Fruit fly (Drosophila melanogaster) whole organism, wandering third instar larva: ENCODE data around the gene CG12081.
A peak's percentile ranks its signal among the peaks of the same experiment; 100 is the strongest.

Experiments
- Abd-B ChIP-seq: fragments of >200 bp; optimal IDR thresholded peaks from 2 replicates; lab custom pipeline; 2017; ENCODE audit warnings: missing biosample characterization, missing genetic modification characterization
- CG32264 ChIP-seq: fragments of 200-800 bp; sonication (Bioruptor generic); optimal IDR thresholded peaks from 2 replicates; lab custom pipeline; 2016; ENCODE audit warnings: missing biosample characterization, missing genetic modification characterization
- CG9705 ChIP-seq: fragments of 200-800 bp; sonication (Bioruptor generic); optimal IDR thresholded peaks from 2 replicates; lab custom pipeline; 2018; ENCODE audit warnings: missing biosample characterization, mild to moderate bottlenecking, missing genetic modification characterization
- CrebA ChIP-seq: fragments of 200-800 bp; sonication (Bioruptor generic); optimal IDR thresholded peaks from 2 replicates; lab custom pipeline; 2016; ENCODE audit warnings: missing biosample characterization, mild to moderate bottlenecking, missing genetic modification characterization, borderline replicate concordance
- Dfd ChIP-seq: fragments of >200 bp; optimal IDR thresholded peaks from 2 replicates; lab custom pipeline; 2017; ENCODE audit warnings: missing biosample characterization, missing genetic modification characterization
- Dif ChIP-seq: fragments of 200-275, 200-300 bp; sonication (Bioruptor generic); optimal IDR thresholded peaks from 2 replicates; lab custom pipeline; 2018; ENCODE audit warnings: missing biosample characterization, missing genetic modification characterization; ENCODE audit not compliant: partially characterized antibody
- GATAd ChIP-seq: sonication (Bioruptor generic); optimal IDR thresholded peaks from 2 replicates; lab custom pipeline; 2016; ENCODE audit warnings: missing biosample characterization, missing genetic modification characterization
- HLH106 ChIP-seq: fragments of 200-800 bp; optimal IDR thresholded peaks from 3 replicates; lab custom pipeline; 2019; ENCODE audit warnings: missing biosample characterization, mild to moderate bottlenecking, missing genetic modification characterization, moderate library complexity
- Hnf4 ChIP-seq: fragments of 200-800 bp; sonication (Bioruptor generic); optimal IDR thresholded peaks from 2 replicates; lab custom pipeline; 2016; ENCODE audit warnings: missing biosample characterization, mild to moderate bottlenecking, missing genetic modification characterization
- Hr78 ChIP-seq: fragments of >200 bp; optimal IDR thresholded peaks from 2 replicates; lab custom pipeline; 2017; ENCODE audit warnings: missing biosample characterization, missing genetic modification characterization
- Hr83 ChIP-seq: fragments of 200-300 bp; sonication (Bioruptor generic); optimal IDR thresholded peaks from 2 replicates; lab custom pipeline; 2016; ENCODE audit warnings: missing biosample characterization, mild to moderate bottlenecking, missing genetic modification characterization, moderate library complexity; ENCODE audit not compliant: poor library complexity, severe bottlenecking
- Jra ChIP-seq: sonication (Bioruptor generic); optimal IDR thresholded peaks from 2 replicates; lab custom pipeline; 2016; ENCODE audit warnings: missing biosample characterization, missing genetic modification characterization
- Mio ChIP-seq: sonication (Bioruptor generic); optimal IDR thresholded peaks from 2 replicates; lab custom pipeline; 2016; ENCODE audit warnings: missing biosample characterization, missing genetic modification characterization
- Myc ChIP-seq: fragments of >200 bp; optimal IDR thresholded peaks from 2 replicates; lab custom pipeline; 2017
- N ChIP-seq: fragments of >200 bp; optimal IDR thresholded peaks from 2 replicates; lab custom pipeline; 2018; ENCODE audit warnings: missing biosample characterization, missing external identifiers, missing genetic modification characterization
- OdsH ChIP-seq: fragments of 200-800 bp; sonication (Bioruptor generic); optimal IDR thresholded peaks from 2 replicates; lab custom pipeline; 2016; ENCODE audit warnings: missing biosample characterization, mild to moderate bottlenecking, missing genetic modification characterization
- Rel ChIP-seq, 2 experiments: fragments of 200-800 bp; sonication (Bioruptor generic) in 1 of 2; optimal IDR thresholded peaks; 2 replicates in 1 of 2; 3 replicates in 1 of 2; lab custom pipeline; 2016 to 2019; ENCODE audit warnings: mild to moderate bottlenecking in 2 of 2, missing biosample characterization in 2 of 2, missing genetic modification characterization in 2 of 2, moderate library complexity in 1 of 2
- Sp1 ChIP-seq: fragments of 200-800 bp; sonication (Bioruptor generic); optimal IDR thresholded peaks from 3 replicates; lab custom pipeline; 2019; ENCODE audit warnings: missing biosample characterization, mild to moderate bottlenecking, missing genetic modification characterization, moderate library complexity
- Vsx2 ChIP-seq: fragments of 200-300, 225-300 bp; sonication (Bioruptor generic); optimal IDR thresholded peaks from 2 replicates; lab custom pipeline; 2018; ENCODE audit warnings: missing biosample characterization, missing genetic modification characterization; ENCODE audit not compliant: partially characterized antibody
- br ChIP-seq: fragments of 200-800 bp; sonication (Bioruptor generic); optimal IDR thresholded peaks from 2 replicates; lab custom pipeline; 2016; ENCODE audit warnings: missing biosample characterization, missing genetic modification characterization
- dl ChIP-seq, 2 experiments: fragments of 175-275, 200-275 bp in 1 of 2; fragments of 200-275 bp in 1 of 2; sonication (Bioruptor generic); optimal IDR thresholded peaks; lab custom pipeline; 2018; ENCODE audit warnings: mild to moderate bottlenecking in 2 of 2, missing biosample characterization in 2 of 2, missing genetic modification characterization in 2 of 2, moderate library complexity in 2 of 2; ENCODE audit not compliant: partially characterized antibody in 2 of 2, insufficient read depth in 1 of 2
- dmrt93B ChIP-seq: fragments of 200-800 bp; sonication (Bioruptor generic); optimal IDR thresholded peaks from 2 replicates; lab custom pipeline; 2018; ENCODE audit warnings: missing biosample characterization, mild to moderate bottlenecking, missing genetic modification characterization
- dsf ChIP-seq: sonication (Bioruptor generic); optimal IDR thresholded peaks from 2 replicates; lab custom pipeline; 2016; ENCODE audit warnings: missing biosample characterization, missing genetic modification characterization, borderline replicate concordance
- ey ChIP-seq: fragments of 200-800 bp; sonication (Bioruptor generic); optimal IDR thresholded peaks from 2 replicates; lab custom pipeline; 2016; ENCODE audit warnings: missing biosample characterization, missing genetic modification characterization
- foxo ChIP-seq, 2 experiments: fragments of 200-800 bp; sonication (Bioruptor generic); optimal IDR thresholded peaks; 2 replicates in 1 of 2; 3 replicates in 1 of 2; lab custom pipeline; 2016 to 2017; ENCODE audit warnings: missing biosample characterization in 2 of 2, missing genetic modification characterization in 2 of 2
- fru ChIP-seq: fragments of 200-800 bp; sonication (Bioruptor generic); optimal IDR thresholded peaks from 3 replicates; lab custom pipeline; 2016; ENCODE audit warnings: missing biosample characterization, mild to moderate bottlenecking, missing genetic modification characterization
- h ChIP-seq: fragments of 200-800 bp; sonication (Bioruptor generic); optimal IDR thresholded peaks from 3 replicates; lab custom pipeline; 2016; ENCODE audit warnings: missing biosample characterization, mild to moderate bottlenecking, missing genetic modification characterization
- jim ChIP-seq: fragments of 175-275, 200-325 bp; sonication (Bioruptor generic); optimal IDR thresholded peaks from 2 replicates; lab custom pipeline; 2016; ENCODE audit warnings: missing biosample characterization, mild to moderate bottlenecking, missing genetic modification characterization
- lola ChIP-seq: fragments of >200 bp; optimal IDR thresholded peaks from 2 replicates; lab custom pipeline; 2017; ENCODE audit warnings: missing biosample characterization, missing genetic modification characterization
- pan ChIP-seq: fragments of >200 bp; optimal IDR thresholded peaks from 2 replicates; lab custom pipeline; 2017
- psq ChIP-seq: fragments of 200-800 bp; sonication (Bioruptor generic); optimal IDR thresholded peaks from 3 replicates; lab custom pipeline; 2017; ENCODE audit warnings: missing biosample characterization, mild to moderate bottlenecking, missing genetic modification characterization, moderate library complexity
- rgr ChIP-seq: fragments of 200-800 bp; sonication (Bioruptor generic); optimal IDR thresholded peaks from 3 replicates; lab custom pipeline; 2016; ENCODE audit warnings: missing biosample characterization, mild to moderate bottlenecking, missing genetic modification characterization
- sage ChIP-seq: fragments of 200-800 bp; sonication (Bioruptor generic); optimal IDR thresholded peaks from 2 replicates; lab custom pipeline; 2016; ENCODE audit warnings: missing biosample characterization, mild to moderate bottlenecking, missing genetic modification characterization
- sv ChIP-seq: fragments of 200-800 bp; sonication (Bioruptor generic); optimal IDR thresholded peaks from 3 replicates; lab custom pipeline; 2016; ENCODE audit warnings: missing biosample characterization, missing genetic modification characterization
- tai ChIP-seq: sonication (Bioruptor generic); optimal IDR thresholded peaks from 2 replicates; lab custom pipeline; 2016; ENCODE audit warnings: missing biosample characterization, missing genetic modification characterization
- usp ChIP-seq: fragments of >200 bp; optimal IDR thresholded peaks from 2 replicates; lab custom pipeline; 2017; ENCODE audit warnings: missing biosample characterization, missing genetic modification characterization
- woc ChIP-seq: sonication (Bioruptor generic); optimal IDR thresholded peaks from 2 replicates; lab custom pipeline; 2016; ENCODE audit warnings: missing biosample characterization, mild to moderate bottlenecking, missing genetic modification characterization

The CG12081 gene

DNA sequence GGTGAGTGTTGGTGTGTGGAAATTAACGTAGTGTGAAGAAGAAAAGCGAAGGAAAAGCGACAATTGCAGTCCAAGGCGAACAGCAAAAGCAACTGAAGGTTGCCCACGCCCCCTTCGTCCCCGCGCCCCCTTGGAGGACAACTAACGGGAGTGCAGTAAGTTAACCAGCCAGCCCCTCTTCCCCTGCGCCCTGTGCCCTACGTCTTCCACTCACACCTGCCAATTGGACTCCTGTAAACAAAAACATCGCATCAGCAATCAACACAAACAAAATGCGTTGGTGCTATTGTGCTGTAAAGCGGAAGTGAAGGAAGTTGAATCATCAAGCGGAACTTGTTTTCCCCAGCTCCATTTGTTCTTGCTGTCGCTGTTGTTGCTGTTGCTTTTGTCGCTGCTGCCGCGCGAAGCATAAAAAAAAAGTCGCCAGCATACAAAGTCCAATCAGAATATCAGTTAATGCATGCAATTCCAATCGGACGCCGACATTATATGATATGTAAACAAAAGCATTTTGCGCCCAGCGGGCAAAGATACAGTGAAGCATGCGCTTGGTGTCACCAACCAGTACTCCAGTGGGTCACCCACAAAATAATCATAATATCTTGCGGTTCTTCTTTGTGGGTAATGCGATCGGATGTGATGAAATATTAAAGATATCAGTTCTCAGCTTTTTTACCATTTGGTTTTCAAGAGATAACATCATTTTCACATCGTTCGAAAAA is 4.0 kb downstream of the CG12081 start:
- TF ChIP-seq ey (GFP tag; lab: Kevin White, UChicago) (peak; percentile 30), fru (no peak), Sp1 (GFP tag; lab: Kevin White, UChicago) (peak; percentile 18), Hnf4 (GFP tag; lab: Kevin White, UChicago) (no peak), br (GFP tag; lab: Kevin White, UChicago) (peak; percentile 40), Hr78 (GFP tag; lab: Kevin White, UChicago) (no peak), Abd-B (no peak), foxo (GFP tag; optimal IDR thresholded peaks at IDR 0.05; lab: Kevin White, UChicago) (peak in 1 of 2 experiments; percentile 29), Dif (GFP tag; lab: Kevin White, UChicago) (no peak), lola (no peak), sage (no peak), Dfd (GFP tag; lab: Kevin White, UChicago) (no peak), Jra (GFP tag; lab: Kevin White, UChicago) (no peak), HLH106 (tag; lab: Kevin White, UChicago) (peak; percentile 27), h (GFP tag; lab: Kevin White, UChicago) (peak; percentile 10), OdsH (GFP tag; lab: Kevin White, UChicago) (peak; percentile 5), GATAd (GFP tag; lab: Kevin White, UChicago) (no peak), psq (GFP tag; lab: Kevin White, UChicago) (peak; percentile 6)

DNA sequence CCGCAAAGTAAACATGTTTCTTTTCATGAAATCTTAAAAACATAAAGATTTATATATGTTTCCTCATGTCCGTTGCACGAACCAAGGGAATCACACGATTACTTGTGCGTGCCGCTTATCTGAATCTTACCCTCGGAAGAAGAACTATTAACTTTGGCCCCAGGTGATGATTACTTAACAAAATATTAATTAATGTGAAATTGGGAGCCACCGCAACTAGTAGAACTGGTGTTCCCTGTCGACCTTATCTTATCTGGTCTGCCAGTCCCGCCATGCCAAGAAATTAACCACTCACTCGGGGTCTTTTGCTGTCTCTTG is 4.5 kb downstream of the CG12081 start:
- TF ChIP-seq foxo (GFP tag; optimal IDR thresholded peaks at IDR 0.05; lab: Kevin White, UChicago) (no peak), rgr (no peak), CrebA (no peak), Rel (GFP tag; optimal IDR thresholded peaks at IDR 0.05; lab: Kevin White, UChicago) (no peak), Rel (tag; optimal IDR thresholded peaks at IDR 0.05; lab: Kevin White, UChicago) (peak; percentile 69), dsf (GFP tag; lab: Kevin White, UChicago) (no peak), HLH106 (tag; lab: Kevin White, UChicago) (no peak), usp (no peak), Sp1 (GFP tag; lab: Kevin White, UChicago) (no peak)

- TF ChIP-seq br (GFP tag; lab: Kevin White, UChicago) (peak; percentile 58), sage (peak; percentile 35), Hr78 (GFP tag; lab: Kevin White, UChicago) (no peak), ey (GFP tag; lab: Kevin White, UChicago) (peak; percentile 65), OdsH (GFP tag; lab: Kevin White, UChicago) (peak; percentile 30), HLH106 (tag; lab: Kevin White, UChicago) (peak; percentile 60), psq (GFP tag; lab: Kevin White, UChicago) (peak; percentile 2), foxo (GFP tag; optimal IDR thresholded peaks at IDR 0.05; lab: Kevin White, UChicago) (peak in 1 of 2 experiments; percentile 70), dsf (GFP tag; lab: Kevin White, UChicago) (no peak)
- TF ChIP-seq, all 38 proteins: peak for 7
Observed at dm6 chrX:8601165-8601564, 12.6 kb downstream of the CG12081 start.

DNA sequence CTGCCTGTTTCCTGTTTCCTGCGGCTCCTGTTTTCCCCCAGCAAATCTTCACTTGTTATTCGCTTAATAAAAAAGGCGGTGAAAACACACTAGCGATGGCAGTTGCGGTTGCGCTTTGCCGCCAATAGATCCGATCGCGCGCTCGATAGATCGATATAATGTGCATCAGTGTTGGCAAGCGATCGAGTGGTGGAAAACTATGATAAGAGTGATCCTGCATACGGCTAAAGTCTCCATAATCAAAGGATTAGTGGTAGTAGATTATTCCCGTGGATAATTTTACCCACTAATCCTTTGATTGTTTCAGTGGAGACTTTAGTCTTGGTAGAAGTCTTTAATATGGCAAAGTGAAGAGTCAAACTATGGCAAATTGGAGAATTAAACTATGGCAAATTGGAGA is 17.6 kb downstream of the CG12081 start, which contains the start of gene Caf1-180:
Caf1-180 (minus strand) TSS at position 99 of the 400 bp plus-strand sequence.
- TF ChIP-seq psq (GFP tag; lab: Kevin White, UChicago), result no peak
- TF ChIP-seq Dfd (GFP tag; lab: Kevin White, UChicago), result no peak
- no peak for TF ChIP-seq Jra (GFP tag; lab: Kevin White, UChicago)
- no peak for TF ChIP-seq Abd-B
- TF ChIP-seq dl (GFP tag; optimal IDR thresholded peaks at IDR 0.05; lab: Kevin White, UChicago; ENCODE audit: insufficient read depth in 1 of 2, partially characterized antibody in 2 of 2), result no peak
- peak; percentile 42 for TF ChIP-seq Myc
- TF ChIP-seq usp, result no peak
- no peak for TF ChIP-seq Vsx2 (GFP tag; lab: Kevin White, UChicago)
- no peak for TF ChIP-seq woc (GFP tag; lab: Kevin White, UChicago)
- no peak for TF ChIP-seq dsf (GFP tag; lab: Kevin White, UChicago)
- no peak for TF ChIP-seq rgr
- TF ChIP-seq sv (GFP tag; lab: Kevin White, UChicago), result no peak
- no peak for TF ChIP-seq lola
- TF ChIP-seq Dif (GFP tag; lab: Kevin White, UChicago), result no peak
- no peak for TF ChIP-seq N (GFP tag; lab: Kevin White, UChicago)
- no peak for TF ChIP-seq OdsH (GFP tag; lab: Kevin White, UChicago)
- no peak for TF ChIP-seq Hnf4 (GFP tag; lab: Kevin White, UChicago)
- TF ChIP-seq HLH106 (tag; lab: Kevin White, UChicago), result peak; percentile 22
- TF ChIP-seq Mio (GFP tag; lab: Kevin White, UChicago), result no peak
- no peak for TF ChIP-seq Hr78 (GFP tag; lab: Kevin White, UChicago)
- TF ChIP-seq foxo (GFP tag; optimal IDR thresholded peaks at IDR 0.05; lab: Kevin White, UChicago), result peak in 1 of 2 experiments; percentile 31
- no peak for TF ChIP-seq Sp1 (GFP tag; lab: Kevin White, UChicago)
- TF ChIP-seq CG9705 (GFP tag; lab: Kevin White, UChicago), result no peak
- no peak for TF ChIP-seq fru
- TF ChIP-seq br (GFP tag; lab: Kevin White, UChicago), result peak; percentile 15
- no peak for TF ChIP-seq tai (GFP tag; lab: Kevin White, UChicago)
- no peak for TF ChIP-seq GATAd (GFP tag; lab: Kevin White, UChicago)
- TF ChIP-seq CrebA, result no peak
- no peak for TF ChIP-seq pan (lab: Kevin White, UChicago)
- TF ChIP-seq h (GFP tag; lab: Kevin White, UChicago), result peak; percentile 14
- TF ChIP-seq dmrt93B, result no peak
- no peak for TF ChIP-seq Rel (GFP tag; optimal IDR thresholded peaks at IDR 0.05; lab: Kevin White, UChicago)
- TF ChIP-seq Rel (tag; optimal IDR thresholded peaks at IDR 0.05; lab: Kevin White, UChicago), result peak; percentile 57
- TF ChIP-seq jim (GFP tag; lab: Kevin White, UChicago), result no peak
- peak; percentile 47 for TF ChIP-seq Hr83 (GFP tag; lab: Kevin White, UChicago)
- TF ChIP-seq CG32264 (GFP tag; lab: Kevin White, UChicago), result no peak
- no peak for TF ChIP-seq sage
